Fruit fly (Drosophila melanogaster): ENCODE data around the gene nac.

DNA sequence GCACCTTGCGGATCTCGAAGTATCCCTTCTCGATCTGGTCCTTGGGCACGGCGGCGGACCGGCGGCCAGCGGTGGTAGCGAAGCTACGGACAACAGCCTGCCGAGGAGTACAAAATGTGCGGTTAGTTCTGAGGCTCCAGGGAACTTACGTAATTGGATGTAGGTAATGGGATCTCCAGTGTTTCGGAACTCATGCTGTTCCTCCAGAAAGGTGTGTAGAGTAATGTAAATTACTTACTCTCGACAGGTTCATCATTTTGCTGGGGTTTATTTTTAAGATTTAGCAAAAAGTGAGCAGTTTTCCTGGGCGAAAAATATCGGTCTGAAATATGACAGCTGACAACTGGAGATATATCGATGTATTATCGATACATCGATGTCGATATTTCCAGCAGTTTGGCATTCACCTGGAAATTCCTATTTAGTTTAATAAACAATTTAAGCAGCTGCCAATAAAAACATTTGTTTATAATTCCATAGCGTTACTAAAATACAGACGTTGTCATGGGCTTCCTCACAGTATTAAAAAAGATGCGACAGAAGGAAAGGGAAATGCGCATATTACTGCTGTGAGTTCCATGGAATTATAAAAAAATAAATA lies 37.0 kb upstream of the nac start, which contains the start of the genes COX7A and Arl2:
- no peak for TF ChIP-seq psq (optimal IDR thresholded peaks at IDR 0.05)
- no peak for TF ChIP-seq ttk (optimal IDR thresholded peaks at IDR 0.05)
- TF ChIP-seq insv (optimal IDR thresholded peaks at IDR 0.05), result no peak

Measured in Kc167 (cell line).